Worm (Caenorhabditis elegans) whole organism, L4/young adult: ENCODE measurements around the gene nhr-258.
A peak's percentile ranks its signal among the peaks of the same experiment; 100 is the strongest.
"Not testable (repeated sequence)": the region's sequence is repeated elsewhere in the genome, so short reads cannot be mapped to it uniquely, and the experiment has no call there.

Source experiments
- W03F9.2 ChIP-seq: fragments of 150-350 bp; optimal IDR thresholded peaks from 2 replicates; lab custom pipeline; 2014; ENCODE audit warnings: missing biosample characterization, missing genetic modification characterization
- dao-5 ChIP-seq: sonication (generic microtip); optimal IDR thresholded peaks from 2 replicates; lab custom pipeline; 2016; ENCODE audit warnings: missing genotype, missing genetic modification characterization, moderate library complexity, missing compliant biosample characterization
- him-1 ChIP-seq: sonication (generic microtip); optimal IDR thresholded peaks from 2 replicates; lab custom pipeline; 2016; ENCODE audit warnings: missing genotype, missing genetic modification reagents, missing genetic modification characterization, missing compliant biosample characterization

ce11 chrIV:8015726-8016312 is 28.9 kb upstream of the nhr-258 start, which contains the start of gene C26B2.7:
- TF ChIP-seq him-1 (tag; lab: Kevin White, UChicago) (peak; percentile 53), W03F9.2 (peak; percentile 2)
- TF ChIP-seq dao-5: not testable (repeated sequence)
